Fruit fly (Drosophila melanogaster) whole organism, embryonic: Measurements from ENCODE around the gene CG8958.

Source experiments
- CG10274 ChIP-seq: fragments of 200-800 bp; sonication (Bioruptor generic); optimal IDR thresholded peaks from 3 replicates; lab custom pipeline; 2017; ENCODE audit warnings: missing biosample characterization, mild to moderate bottlenecking, missing genetic modification characterization
- CG13424 ChIP-seq: fragments of 200-800 bp; sonication (Bioruptor generic); optimal IDR thresholded peaks from 2 replicates; lab custom pipeline; 2019; ENCODE audit warnings: missing biosample characterization, mild to moderate bottlenecking, missing genetic modification characterization, moderate library complexity
- CG13894 ChIP-seq: fragments of 200-800 bp; sonication (Bioruptor generic); optimal IDR thresholded peaks from 3 replicates; lab custom pipeline; 2018; ENCODE audit warnings: missing biosample characterization, mild to moderate bottlenecking, missing genetic modification characterization, moderate library complexity
- Deaf1 ChIP-seq: fragments of 200-800 bp; optimal IDR thresholded peaks from 3 replicates; lab custom pipeline; 2019; ENCODE audit warnings: missing biosample characterization, mild to moderate bottlenecking, missing genetic modification characterization, moderate library complexity
- Ets65A ChIP-seq: fragments of 200-800 bp; sonication (Bioruptor generic); peaks from one replicate; lab custom pipeline; 2016; ENCODE audit warnings: missing biosample characterization, missing genetic modification characterization
- cg ChIP-seq: fragments of 200-800 bp; sonication (Bioruptor generic); optimal IDR thresholded peaks from 3 replicates; lab custom pipeline; 2019; ENCODE audit warnings: missing biosample characterization, mild to moderate bottlenecking, missing genetic modification characterization, moderate library complexity
- grn ChIP-seq: fragments of 200-800 bp; sonication (Bioruptor generic); optimal IDR thresholded peaks from 3 replicates; lab custom pipeline; 2017; ENCODE audit warnings: missing biosample characterization, missing genetic modification characterization
- seq ChIP-seq: fragments of 200-800 bp; sonication (Bioruptor generic); IDR thresholded peaks from 2 replicates; pipeline ENCODE4 v1.3.6; 2022; ENCODE audit warnings: missing biosample characterization, missing genetic modification characterization

The CG8958 gene

dm6 chrX:16111655-16112054, 28.6 kb downstream of the CG8958 start:
- peak; percentile 75 for TF ChIP-seq Ets65A (GFP tag; lab: Kevin White, UChicago)
- TF ChIP-seq CG10274, result no peak

- TF ChIP-seq grn (peak; percentile 72), seq (GFP tag; lab: Robert Waterston, UW) (no peak), CG13894 (tag; lab: Kevin White, UChicago) (peak; percentile 21), cg (GFP tag; lab: Kevin White, UChicago) (peak; percentile 35), CG13424 (no peak), Deaf1 (peak; percentile 87)
Observed at dm6 chrX:16124236-16124635, 41.2 kb downstream of the CG8958 start.
